Worm (Caenorhabditis elegans) whole organism, L1 larva: Measurements from ENCODE around the gene srbc-23.

ENCODE experiments used
- alr-1 ChIP-seq: fragments of 200-800 bp; sonication (Bioruptor generic); optimal IDR thresholded peaks from 2 replicates; lab custom pipeline; 2018; ENCODE audit warnings: borderline replicate concordance, mild to moderate bottlenecking, missing genetic modification characterization, missing compliant biosample characterization
- ama-1 ChIP-seq: fragments of 150-350 bp; optimal IDR thresholded peaks from 2 replicates; lab custom pipeline; 2014
- dpl-1 ChIP-seq, 3 experiments: fragments of 150-350 bp in 2 of 3; sonication (generic microtip) in 1 of 3; optimal IDR thresholded peaks; 2 replicates each; lab custom pipeline; 2014 to 2017; ENCODE audit warnings: missing biosample characterization in 3 of 3, missing genetic modification characterization in 3 of 3, missing genetic modification reagents in 3 of 3
- egl-27 ChIP-seq, 2 experiments: fragments of 150-350 bp in 1 of 2; sonication (generic microtip); optimal IDR thresholded peaks; 3 replicates each; lab custom pipeline; 2017 to 2018; ENCODE audit warnings: missing biosample characterization in 2 of 2, missing genetic modification characterization in 2 of 2, missing genetic modification reagents in 2 of 2
- elt-2 ChIP-seq: sonication (generic microtip); optimal IDR thresholded peaks from 2 replicates; lab custom pipeline; 2016; ENCODE audit warnings: missing genetic modification characterization, mild to moderate bottlenecking, inconsistent platforms, missing compliant biosample characterization, missing genetic modification reagents
- hlh-4 ChIP-seq: sonication (generic microtip); optimal IDR thresholded peaks from 2 replicates; lab custom pipeline; 2016; ENCODE audit warnings: mild to moderate bottlenecking, missing genetic modification characterization, missing compliant biosample characterization
- lin-13 ChIP-seq: fragments of 150-350 bp; optimal IDR thresholded peaks from 2 replicates; lab custom pipeline; 2014; ENCODE audit warnings: missing biosample characterization, missing genetic modification reagents, missing genetic modification characterization
- lsy-2 ChIP-seq, 2 experiments: fragments of 150-350 bp; optimal IDR thresholded peaks; 2 replicates each; lab custom pipeline; 2014; ENCODE audit warnings: missing biosample characterization in 2 of 2, missing genetic modification characterization in 2 of 2
- mef-2 ChIP-seq: fragments of 150-350 bp; optimal IDR thresholded peaks from 2 replicates; lab custom pipeline; 2014; ENCODE audit warnings: missing biosample characterization, missing genetic modification characterization
- nhr-11 ChIP-seq: fragments of 150-350 bp; optimal IDR thresholded peaks from 2 replicates; lab custom pipeline; 2014; ENCODE audit warnings: missing biosample characterization, missing genetic modification characterization
- nhr-237 ChIP-seq: fragments of 150-350 bp; optimal IDR thresholded peaks from 2 replicates; lab custom pipeline; 2014; ENCODE audit warnings: missing biosample characterization, missing genetic modification characterization
- pqm-1 ChIP-seq: sonication (generic microtip); optimal IDR thresholded peaks from 3 replicates; lab custom pipeline; 2017; ENCODE audit warnings: missing biosample characterization, missing genetic modification characterization
- xbp-1 ChIP-seq: sonication (generic microtip); optimal IDR thresholded peaks from 2 replicates; lab custom pipeline; 2016; ENCODE audit warnings: missing genetic modification characterization, missing compliant biosample characterization

DNA sequence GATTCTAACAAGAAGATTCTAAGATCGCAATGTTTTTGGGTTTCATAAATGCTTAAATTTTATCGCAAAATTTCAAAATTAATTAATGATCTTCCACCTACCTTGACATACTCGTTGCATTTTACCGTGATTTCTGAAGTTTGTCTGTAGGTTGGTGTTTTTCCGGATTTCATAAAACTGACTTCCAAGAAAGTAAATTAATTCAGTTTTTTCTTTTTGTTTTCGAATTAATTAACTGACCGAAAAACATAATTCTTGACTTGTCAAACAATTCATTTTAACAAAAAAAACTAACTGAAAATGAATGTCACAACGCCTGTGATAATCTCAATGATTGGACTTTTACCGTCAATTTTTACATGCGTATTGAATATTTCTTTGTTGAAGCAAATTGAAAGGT lies 28.4 kb downstream of the srbc-23 start, which contains the start of gene srbc-16:
- TF ChIP-seq hlh-4 (tag; lab: Kevin White, UChicago) (no peak), ama-1 (lab: Kevin White, UChicago) (no peak), pqm-1 (tag; lab: Kevin White, UChicago) (no peak), nhr-237 (tag; lab: Kevin White, UChicago) (no peak), mef-2 (tag; lab: Kevin White, UChicago) (no peak), egl-27 (tag; optimal IDR thresholded peaks at IDR 0.05; lab: Kevin White, UChicago) (no peak), lsy-2 (tag; optimal IDR thresholded peaks at IDR 0.05; lab: Kevin White, UChicago) (no peak), dpl-1 (GFP tag; optimal IDR thresholded peaks at IDR 0.05; lab: Kevin White, UChicago) (no peak), lin-13 (GFP tag; lab: Kevin White, UChicago) (no peak), alr-1 (tag; lab: Kevin White, UChicago) (no peak), nhr-11 (no peak), elt-2 (no peak), xbp-1 (no peak)
